Fruit fly (Drosophila melanogaster): ENCODE measurements around the gene Hf.

- TF ChIP-seq CG8478 (optimal IDR thresholded peaks at IDR 0.05) (no peak), CTCF (optimal IDR thresholded peaks at IDR 0.05) (no peak)
These were observed 34.6 kb upstream of the Hf start for dm6 chr2L:20002086-20002485.

Measured in S2 (cell line).